Fruit fly (Drosophila melanogaster) whole organism, wandering third instar larva: ENCODE results near the gene Sox21a.
A peak's percentile ranks its signal among the peaks of the same experiment; 100 is the strongest.

Experiments
- Abd-B ChIP-seq: fragments of >200 bp; optimal IDR thresholded peaks from 2 replicates; lab custom pipeline; 2017; ENCODE audit warnings: missing biosample characterization, missing genetic modification characterization
- CG32264 ChIP-seq: fragments of 200-800 bp; sonication (Bioruptor generic); optimal IDR thresholded peaks from 2 replicates; lab custom pipeline; 2016; ENCODE audit warnings: missing biosample characterization, missing genetic modification characterization
- Dfd ChIP-seq: fragments of >200 bp; optimal IDR thresholded peaks from 2 replicates; lab custom pipeline; 2017; ENCODE audit warnings: missing biosample characterization, missing genetic modification characterization
- Dif ChIP-seq: fragments of 200-275, 200-300 bp; sonication (Bioruptor generic); optimal IDR thresholded peaks from 2 replicates; lab custom pipeline; 2018; ENCODE audit warnings: missing biosample characterization, missing genetic modification characterization; ENCODE audit not compliant: partially characterized antibody
- GATAd ChIP-seq: sonication (Bioruptor generic); optimal IDR thresholded peaks from 2 replicates; lab custom pipeline; 2016; ENCODE audit warnings: missing biosample characterization, missing genetic modification characterization
- HLH106 ChIP-seq: fragments of 200-800 bp; optimal IDR thresholded peaks from 3 replicates; lab custom pipeline; 2019; ENCODE audit warnings: missing biosample characterization, mild to moderate bottlenecking, missing genetic modification characterization, moderate library complexity
- Hr78 ChIP-seq: fragments of >200 bp; optimal IDR thresholded peaks from 2 replicates; lab custom pipeline; 2017; ENCODE audit warnings: missing biosample characterization, missing genetic modification characterization
- Hr83 ChIP-seq: fragments of 200-300 bp; sonication (Bioruptor generic); optimal IDR thresholded peaks from 2 replicates; lab custom pipeline; 2016; ENCODE audit warnings: missing biosample characterization, mild to moderate bottlenecking, missing genetic modification characterization, moderate library complexity; ENCODE audit not compliant: poor library complexity, severe bottlenecking
- Jra ChIP-seq: sonication (Bioruptor generic); optimal IDR thresholded peaks from 2 replicates; lab custom pipeline; 2016; ENCODE audit warnings: missing biosample characterization, missing genetic modification characterization
- Myc ChIP-seq: fragments of >200 bp; optimal IDR thresholded peaks from 2 replicates; lab custom pipeline; 2017
- N ChIP-seq: fragments of >200 bp; optimal IDR thresholded peaks from 2 replicates; lab custom pipeline; 2018; ENCODE audit warnings: missing biosample characterization, missing external identifiers, missing genetic modification characterization
- OdsH ChIP-seq: fragments of 200-800 bp; sonication (Bioruptor generic); optimal IDR thresholded peaks from 2 replicates; lab custom pipeline; 2016; ENCODE audit warnings: missing biosample characterization, mild to moderate bottlenecking, missing genetic modification characterization
- Rel ChIP-seq, 2 experiments: fragments of 200-800 bp; sonication (Bioruptor generic) in 1 of 2; optimal IDR thresholded peaks; 2 replicates in 1 of 2; 3 replicates in 1 of 2; lab custom pipeline; 2016 to 2019; ENCODE audit warnings: mild to moderate bottlenecking in 2 of 2, missing biosample characterization in 2 of 2, missing genetic modification characterization in 2 of 2, moderate library complexity in 1 of 2
- Sp1 ChIP-seq: fragments of 200-800 bp; sonication (Bioruptor generic); optimal IDR thresholded peaks from 3 replicates; lab custom pipeline; 2019; ENCODE audit warnings: missing biosample characterization, mild to moderate bottlenecking, missing genetic modification characterization, moderate library complexity
- Vsx2 ChIP-seq: fragments of 200-300, 225-300 bp; sonication (Bioruptor generic); optimal IDR thresholded peaks from 2 replicates; lab custom pipeline; 2018; ENCODE audit warnings: missing biosample characterization, missing genetic modification characterization; ENCODE audit not compliant: partially characterized antibody
- br ChIP-seq: fragments of 200-800 bp; sonication (Bioruptor generic); optimal IDR thresholded peaks from 2 replicates; lab custom pipeline; 2016; ENCODE audit warnings: missing biosample characterization, missing genetic modification characterization
- dl ChIP-seq, 2 experiments: fragments of 175-275, 200-275 bp in 1 of 2; fragments of 200-275 bp in 1 of 2; sonication (Bioruptor generic); optimal IDR thresholded peaks; lab custom pipeline; 2018; ENCODE audit warnings: mild to moderate bottlenecking in 2 of 2, missing biosample characterization in 2 of 2, missing genetic modification characterization in 2 of 2, moderate library complexity in 2 of 2; ENCODE audit not compliant: partially characterized antibody in 2 of 2, insufficient read depth in 1 of 2
- dmrt93B ChIP-seq: fragments of 200-800 bp; sonication (Bioruptor generic); optimal IDR thresholded peaks from 2 replicates; lab custom pipeline; 2018; ENCODE audit warnings: missing biosample characterization, mild to moderate bottlenecking, missing genetic modification characterization
- dsf ChIP-seq: sonication (Bioruptor generic); optimal IDR thresholded peaks from 2 replicates; lab custom pipeline; 2016; ENCODE audit warnings: missing biosample characterization, missing genetic modification characterization, borderline replicate concordance
- ey ChIP-seq: fragments of 200-800 bp; sonication (Bioruptor generic); optimal IDR thresholded peaks from 2 replicates; lab custom pipeline; 2016; ENCODE audit warnings: missing biosample characterization, missing genetic modification characterization
- foxo ChIP-seq, 2 experiments: fragments of 200-800 bp; sonication (Bioruptor generic); optimal IDR thresholded peaks; 2 replicates in 1 of 2; 3 replicates in 1 of 2; lab custom pipeline; 2016 to 2017; ENCODE audit warnings: missing biosample characterization in 2 of 2, missing genetic modification characterization in 2 of 2
- fru ChIP-seq: fragments of 200-800 bp; sonication (Bioruptor generic); optimal IDR thresholded peaks from 3 replicates; lab custom pipeline; 2016; ENCODE audit warnings: missing biosample characterization, mild to moderate bottlenecking, missing genetic modification characterization
- jim ChIP-seq: fragments of 175-275, 200-325 bp; sonication (Bioruptor generic); optimal IDR thresholded peaks from 2 replicates; lab custom pipeline; 2016; ENCODE audit warnings: missing biosample characterization, mild to moderate bottlenecking, missing genetic modification characterization
- lola ChIP-seq: fragments of >200 bp; optimal IDR thresholded peaks from 2 replicates; lab custom pipeline; 2017; ENCODE audit warnings: missing biosample characterization, missing genetic modification characterization
- pan ChIP-seq: fragments of >200 bp; optimal IDR thresholded peaks from 2 replicates; lab custom pipeline; 2017
- rgr ChIP-seq: fragments of 200-800 bp; sonication (Bioruptor generic); optimal IDR thresholded peaks from 3 replicates; lab custom pipeline; 2016; ENCODE audit warnings: missing biosample characterization, mild to moderate bottlenecking, missing genetic modification characterization
- sage ChIP-seq: fragments of 200-800 bp; sonication (Bioruptor generic); optimal IDR thresholded peaks from 2 replicates; lab custom pipeline; 2016; ENCODE audit warnings: missing biosample characterization, mild to moderate bottlenecking, missing genetic modification characterization
- sv ChIP-seq: fragments of 200-800 bp; sonication (Bioruptor generic); optimal IDR thresholded peaks from 3 replicates; lab custom pipeline; 2016; ENCODE audit warnings: missing biosample characterization, missing genetic modification characterization
- tai ChIP-seq: sonication (Bioruptor generic); optimal IDR thresholded peaks from 2 replicates; lab custom pipeline; 2016; ENCODE audit warnings: missing biosample characterization, missing genetic modification characterization
- usp ChIP-seq: fragments of >200 bp; optimal IDR thresholded peaks from 2 replicates; lab custom pipeline; 2017; ENCODE audit warnings: missing biosample characterization, missing genetic modification characterization
- woc ChIP-seq: sonication (Bioruptor generic); optimal IDR thresholded peaks from 2 replicates; lab custom pipeline; 2016; ENCODE audit warnings: missing biosample characterization, mild to moderate bottlenecking, missing genetic modification characterization

Gene Sox21a

DNA sequence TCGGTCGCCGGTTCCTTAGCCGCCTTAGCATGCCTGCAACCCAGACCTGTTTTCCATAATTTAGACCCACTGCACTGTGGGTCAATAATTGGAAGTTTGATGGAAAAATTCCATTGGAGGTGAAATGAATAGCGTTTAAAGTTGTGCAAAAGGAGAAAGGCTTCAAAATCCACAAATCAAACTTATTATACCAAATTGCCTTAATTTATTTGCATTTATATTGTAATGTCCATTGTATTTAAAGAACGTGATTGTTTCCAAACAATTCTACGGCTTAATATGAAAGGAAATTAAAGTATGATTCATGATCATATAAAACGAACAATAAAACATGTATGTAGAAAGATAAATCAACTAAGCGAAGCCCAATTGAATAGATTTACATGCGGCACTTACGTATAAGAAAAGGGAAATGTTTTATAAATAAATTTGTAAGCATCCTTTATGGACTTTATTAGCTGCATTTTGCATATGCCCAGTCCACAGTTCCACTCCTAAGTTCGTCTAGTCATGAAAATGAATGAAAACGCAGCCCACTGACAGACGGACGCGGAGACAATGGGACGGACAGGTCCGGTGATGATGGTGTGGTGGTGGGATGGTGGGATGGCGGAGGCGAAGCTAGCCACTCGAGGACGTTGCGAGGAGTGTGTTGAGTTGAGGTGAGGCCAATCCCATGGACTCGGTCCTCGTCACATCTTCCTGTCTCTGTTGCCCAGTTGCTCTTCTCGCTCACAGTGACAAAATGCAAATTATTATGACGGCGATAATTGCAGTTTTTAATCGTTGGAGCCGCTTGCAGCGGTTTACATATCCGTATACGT is 44.5 kb downstream of the Sox21a start:
- TF ChIP-seq tai (no peak), Dif (GFP tag; lab: Kevin White, UChicago) (no peak), woc (GFP tag; lab: Kevin White, UChicago) (no peak), Sp1 (GFP tag; lab: Kevin White, UChicago) (no peak), HLH106 (tag; lab: Kevin White, UChicago) (no peak), lola (GFP tag; lab: Kevin White, UChicago) (no peak), CG32264 (GFP tag; lab: Kevin White, UChicago) (no peak), sv (no peak), Vsx2 (GFP tag; lab: Kevin White, UChicago) (no peak), Jra (GFP tag; lab: Kevin White, UChicago) (no peak), dsf (GFP tag; lab: Kevin White, UChicago) (no peak), pan (no peak), OdsH (GFP tag; lab: Kevin White, UChicago) (no peak), dmrt93B (GFP tag; lab: Kevin White, UChicago) (no peak), Myc (lab: Kevin White, UChicago) (no peak), sage (GFP tag; lab: Kevin White, UChicago) (no peak), fru (GFP tag; lab: Kevin White, UChicago) (no peak), GATAd (GFP tag; lab: Kevin White, UChicago) (no peak), usp (GFP tag; lab: Kevin White, UChicago) (no peak)

DNA sequence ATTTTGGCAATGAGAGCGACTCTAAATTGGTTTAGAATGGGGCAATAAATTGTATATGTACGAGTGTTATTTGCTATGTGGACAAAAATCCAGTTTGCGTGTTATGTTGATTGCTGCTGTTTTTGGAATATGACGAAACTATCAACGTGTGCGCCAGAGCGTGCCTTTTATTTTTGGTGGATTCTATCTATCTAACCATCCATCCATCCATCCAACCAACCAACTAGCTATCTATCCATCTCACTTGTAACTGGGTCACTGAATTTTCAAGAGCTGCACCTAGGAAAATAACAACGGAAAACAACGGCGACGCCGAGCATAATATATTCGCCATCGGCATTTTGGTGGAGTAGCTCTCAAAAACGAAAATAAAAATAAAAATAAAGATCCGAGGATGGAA is 45.2 kb downstream of the Sox21a start:
- TF ChIP-seq woc (GFP tag; lab: Kevin White, UChicago), result no peak
- no peak for TF ChIP-seq ey (GFP tag; lab: Kevin White, UChicago)
- no peak for TF ChIP-seq br (GFP tag; lab: Kevin White, UChicago)
- TF ChIP-seq N (GFP tag; lab: Kevin White, UChicago), result no peak
- TF ChIP-seq Vsx2 (GFP tag; lab: Kevin White, UChicago), result no peak
- no peak for TF ChIP-seq sv

DNA sequence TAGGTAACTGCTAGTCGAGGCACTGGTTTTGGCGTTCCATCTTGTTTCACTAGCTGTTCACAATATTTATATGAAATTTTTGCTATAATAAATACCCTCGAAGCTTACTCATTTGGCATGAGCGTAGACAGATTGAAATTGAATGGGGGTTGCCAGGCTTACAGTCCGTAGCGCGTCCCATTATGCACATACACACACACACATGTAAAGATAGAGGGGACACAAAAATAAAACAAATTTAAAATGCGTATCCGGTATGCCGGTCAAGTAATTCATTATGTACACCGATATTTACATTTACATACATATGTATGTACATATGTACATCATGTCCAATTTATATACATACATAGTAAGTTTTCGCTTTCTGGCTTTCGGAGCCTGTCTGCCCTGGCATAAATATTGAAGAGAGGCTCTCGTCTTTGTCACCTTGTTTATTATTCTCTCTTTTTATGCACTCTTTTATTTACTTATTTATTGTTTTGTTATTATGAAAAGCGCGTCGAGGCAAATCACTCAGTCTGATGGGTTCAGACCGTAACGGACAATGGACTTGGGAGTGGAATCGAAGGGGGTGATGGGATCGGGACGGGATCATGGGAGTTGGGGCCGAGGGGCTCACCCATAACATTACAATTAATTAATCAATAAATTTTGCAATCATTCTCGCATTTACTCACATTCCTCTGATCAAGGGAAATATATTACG is 48.5 kb downstream of the Sox21a start:
- TF ChIP-seq Hr78, result no peak
- no peak for TF ChIP-seq CG32264 (GFP tag; lab: Kevin White, UChicago)
- TF ChIP-seq br (GFP tag; lab: Kevin White, UChicago), result peak; percentile 21
- peak; percentile 10 for TF ChIP-seq ey (GFP tag; lab: Kevin White, UChicago)
- TF ChIP-seq foxo (GFP tag; optimal IDR thresholded peaks at IDR 0.05; lab: Kevin White, UChicago), result peak in 1 of 2 experiments; percentile 36
- peak; percentile 18 for TF ChIP-seq rgr (GFP tag; lab: Kevin White, UChicago)
- TF ChIP-seq sage (GFP tag; lab: Kevin White, UChicago), result no peak

DNA sequence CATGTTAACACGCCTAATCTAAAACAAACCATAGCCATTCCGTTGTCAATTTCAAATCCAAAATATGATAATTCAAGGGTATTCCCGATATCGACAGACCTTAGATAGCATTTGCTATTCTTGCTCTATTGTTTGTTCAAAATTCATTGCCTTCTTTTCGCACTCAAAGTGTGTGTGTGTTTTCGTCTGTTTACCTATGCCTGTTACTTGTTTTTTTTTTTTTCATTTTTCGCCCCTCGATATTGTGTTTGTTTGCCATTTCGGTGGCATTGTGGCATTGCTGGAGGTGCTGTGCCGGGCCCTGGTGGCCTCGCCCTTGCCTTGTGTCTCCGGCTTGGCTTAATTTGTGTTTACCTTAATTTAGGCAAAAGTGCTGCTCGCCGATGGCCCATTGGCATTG is 51.1 kb downstream of the Sox21a start:
- TF ChIP-seq dmrt93B (GFP tag; lab: Kevin White, UChicago), result no peak
- TF ChIP-seq tai, result no peak

DNA sequence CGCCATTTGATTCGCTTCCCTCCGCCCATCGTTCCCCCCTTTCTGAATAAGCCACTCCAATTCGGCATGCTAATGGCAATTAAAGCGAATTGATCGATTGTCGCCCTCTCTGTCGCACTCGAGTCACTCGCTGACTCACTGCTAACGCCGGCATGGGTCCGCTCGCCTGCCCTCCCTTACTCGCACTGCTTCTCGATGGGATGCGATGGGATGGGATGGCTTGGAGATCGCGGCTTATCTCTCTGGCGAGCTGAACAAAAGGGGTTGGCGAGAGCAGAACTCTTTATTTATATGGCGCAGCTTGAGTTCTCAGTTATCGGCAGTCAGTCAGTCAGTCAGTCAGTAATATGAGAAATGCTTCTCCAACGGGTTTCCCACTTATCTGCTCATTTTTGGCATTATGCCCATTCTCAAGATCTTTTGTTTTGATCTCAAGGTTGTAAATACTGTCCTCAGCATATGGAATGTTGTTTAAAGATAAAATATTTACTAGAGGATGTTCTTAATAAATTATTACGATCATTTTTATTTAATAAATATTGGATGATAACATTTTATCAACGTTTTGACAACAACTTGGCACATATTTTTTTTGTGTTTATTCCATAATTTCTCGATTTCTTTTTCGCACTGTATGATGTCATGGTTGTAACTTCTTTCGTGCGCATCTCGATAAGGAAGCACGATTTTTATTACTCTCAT is 52.0 kb downstream of the Sox21a start:
- peak; percentile 48 for TF ChIP-seq Hr83 (GFP tag; lab: Kevin White, UChicago)
- TF ChIP-seq GATAd (GFP tag; lab: Kevin White, UChicago), result no peak
- peak; percentile 9 for TF ChIP-seq Dif (GFP tag; lab: Kevin White, UChicago)
- TF ChIP-seq Abd-B (GFP tag; lab: Kevin White, UChicago), result no peak
- no peak for TF ChIP-seq foxo (GFP tag; optimal IDR thresholded peaks at IDR 0.05; lab: Kevin White, UChicago)
- TF ChIP-seq jim, result no peak
- TF ChIP-seq Dfd (GFP tag; lab: Kevin White, UChicago), result no peak
- no peak for TF ChIP-seq Rel (GFP tag; optimal IDR thresholded peaks at IDR 0.05; lab: Kevin White, UChicago)
- TF ChIP-seq Rel (tag; optimal IDR thresholded peaks at IDR 0.05; lab: Kevin White, UChicago), result peak; percentile 35
- TF ChIP-seq Jra (GFP tag; lab: Kevin White, UChicago), result peak; percentile 54
- TF ChIP-seq dl (GFP tag; optimal IDR thresholded peaks at IDR 0.05; lab: Kevin White, UChicago; ENCODE audit: insufficient read depth in 1 of 2, partially characterized antibody in 2 of 2), result no peak
